Fruit fly (Drosophila melanogaster) Kc167 (cell line): ENCODE data around the gene CG6163.

Source experiments
- Myc ChIP-seq: fragments of >200 bp; optimal IDR thresholded peaks from 2 replicates; lab custom pipeline; 2017; ENCODE audit warnings: missing external identifiers
- Sin3A ChIP-seq: fragments of >200 bp; optimal IDR thresholded peaks from 2 replicates; lab custom pipeline; 2018; ENCODE audit warnings: missing external identifiers
- h ChIP-seq: fragments of >200 bp; optimal IDR thresholded peaks from 3 replicates; lab custom pipeline; 2018; ENCODE audit warnings: missing external identifiers
- insv ChIP-seq: fragments of >200 bp; optimal IDR thresholded peaks from 3 replicates; lab custom pipeline; 2018; ENCODE audit warnings: missing external identifiers
- psq ChIP-seq: fragments of >200 bp; optimal IDR thresholded peaks from 2 replicates; lab custom pipeline; 2017; ENCODE audit warnings: missing external identifiers
- ttk ChIP-seq: sonication (Bioruptor generic); optimal IDR thresholded peaks from 2 replicates; lab custom pipeline; 2017; ENCODE audit warnings: missing external identifiers

CG6163 gene

DNA sequence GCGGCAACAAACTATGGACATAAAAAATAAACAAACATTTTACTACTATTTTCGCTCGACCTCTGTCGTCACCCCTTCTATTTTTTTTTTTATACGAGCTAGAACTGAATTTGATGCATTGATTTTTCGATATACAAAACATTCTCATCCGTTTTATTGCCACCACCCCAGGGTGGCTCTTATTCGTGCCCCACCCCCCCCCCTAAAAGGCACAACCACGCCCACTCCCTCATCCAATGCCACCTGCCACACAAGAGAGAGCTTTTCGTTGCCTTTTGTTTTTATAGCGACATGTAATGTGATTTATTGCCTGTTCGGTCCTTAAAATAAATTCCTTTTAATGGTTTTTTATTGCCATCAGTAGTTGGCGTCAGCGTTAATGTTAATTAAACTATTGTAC lies 25.4 kb downstream of the CG6163 start:
- TF ChIP-seq h (lab: Kevin White, UChicago) (no peak), insv (lab: Kevin White, UChicago) (no peak), ttk (lab: Kevin White, UChicago) (no peak), Myc (no peak), Sin3A (lab: Kevin White, UChicago) (no peak), psq (lab: Kevin White, UChicago) (no peak)

DNA sequence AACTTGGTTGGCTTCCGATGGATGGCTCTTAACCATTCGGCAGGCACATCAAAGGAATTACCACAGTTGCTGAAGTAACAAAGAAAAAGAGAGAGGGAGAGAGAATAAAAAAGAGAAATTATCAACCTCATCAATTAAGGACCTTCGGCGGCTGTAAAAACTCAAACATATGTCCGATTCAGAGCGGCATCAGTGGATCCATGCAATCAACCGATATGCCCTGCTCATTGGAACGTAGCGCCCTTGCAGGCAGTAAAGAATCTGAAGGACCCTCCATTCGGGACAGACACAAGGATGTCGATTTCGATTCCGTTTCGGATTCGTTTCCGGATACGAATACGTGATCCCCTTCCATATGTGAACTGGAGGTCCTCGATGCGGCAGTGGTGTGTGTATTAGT lies 27.0 kb downstream of the CG6163 start:
- TF ChIP-seq ttk (lab: Kevin White, UChicago) (no peak), insv (lab: Kevin White, UChicago) (no peak), Myc (no peak), h (lab: Kevin White, UChicago) (no peak), psq (lab: Kevin White, UChicago) (no peak), Sin3A (lab: Kevin White, UChicago) (no peak)

DNA sequence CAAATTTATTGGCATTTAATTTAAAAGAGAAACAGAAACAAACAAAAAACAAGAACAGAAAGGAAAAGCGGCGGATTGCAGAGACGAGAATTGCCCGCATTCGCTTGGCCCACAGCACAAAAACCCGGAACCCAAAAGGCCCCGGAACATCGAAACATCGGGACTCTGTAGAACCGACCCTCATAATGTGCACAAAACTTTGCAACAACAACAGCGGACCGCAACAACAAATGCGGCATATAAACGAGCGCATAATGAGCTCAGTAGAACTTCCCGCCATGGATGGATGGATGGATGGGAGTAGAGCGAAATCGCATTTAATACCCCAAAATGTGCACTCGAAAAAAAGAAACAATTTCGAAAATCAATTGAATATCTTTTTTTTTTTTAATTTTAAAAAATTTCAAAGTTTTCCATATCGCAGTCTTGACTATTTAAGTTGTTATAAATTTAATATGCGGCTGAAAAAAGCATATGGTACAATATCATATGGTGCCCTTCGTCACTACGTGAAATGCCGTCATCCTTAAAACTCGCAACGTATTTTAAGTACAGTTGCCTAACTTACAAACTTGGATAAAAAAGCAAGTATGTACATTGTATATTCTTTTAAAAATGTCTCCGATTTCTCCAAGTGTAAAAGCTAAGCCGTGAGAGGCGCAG lies 28.5 kb downstream of the CG6163 start:
- no peak for TF ChIP-seq insv (lab: Kevin White, UChicago)
- TF ChIP-seq h (lab: Kevin White, UChicago), result no peak
- TF ChIP-seq Sin3A (lab: Kevin White, UChicago), result no peak
- no peak for TF ChIP-seq ttk (lab: Kevin White, UChicago)
- no peak for TF ChIP-seq psq (lab: Kevin White, UChicago)
- TF ChIP-seq Myc, result no peak

DNA sequence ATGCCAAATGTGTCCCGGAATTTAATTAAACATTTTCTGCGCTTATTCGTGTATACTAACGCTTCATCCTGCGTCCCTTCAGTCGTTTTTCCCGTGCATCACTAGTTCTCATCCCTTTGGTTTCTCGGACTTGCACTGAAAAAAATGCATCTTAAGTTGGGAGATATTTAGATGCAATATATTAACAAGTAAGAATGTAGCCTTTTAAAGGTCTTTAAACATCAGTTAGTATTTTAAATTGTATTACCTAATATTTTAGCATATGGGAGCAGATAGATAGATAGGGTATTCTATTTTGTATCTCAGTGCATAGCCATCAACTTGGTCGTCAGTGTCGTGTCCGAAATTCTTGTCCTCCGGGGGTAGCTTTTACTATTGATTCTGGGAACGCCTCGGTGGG lies 30.7 kb downstream of the CG6163 start:
- TF ChIP-seq Myc (no peak), ttk (lab: Kevin White, UChicago) (no peak), h (lab: Kevin White, UChicago) (no peak), insv (lab: Kevin White, UChicago) (no peak)

DNA sequence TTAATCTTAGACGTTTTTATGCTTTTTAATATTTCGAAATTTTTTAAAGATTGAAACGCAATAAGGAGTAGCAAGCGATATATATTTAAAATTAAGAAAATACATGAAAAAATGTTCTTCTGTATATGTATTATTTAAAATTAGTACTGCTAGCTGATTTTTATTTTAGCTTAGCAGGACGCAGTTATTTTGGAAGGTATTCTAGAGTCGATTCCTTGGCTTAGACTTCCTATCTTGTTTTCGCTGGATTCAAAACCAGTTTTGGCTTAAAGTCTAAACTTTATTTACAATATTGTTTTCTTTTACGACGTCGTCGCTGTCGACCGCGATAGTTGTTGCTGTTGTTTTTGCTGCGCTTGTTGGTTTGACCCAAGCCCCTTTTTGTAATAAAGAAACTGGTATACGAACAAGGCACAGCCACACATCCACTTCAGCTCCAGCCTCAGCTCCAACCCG lies 35.6 kb downstream of the CG6163 start:
- no peak for TF ChIP-seq h (lab: Kevin White, UChicago)
- TF ChIP-seq Sin3A (lab: Kevin White, UChicago), result no peak
- TF ChIP-seq Myc, result no peak
- no peak for TF ChIP-seq insv (lab: Kevin White, UChicago)
- no peak for TF ChIP-seq ttk (lab: Kevin White, UChicago)
- no peak for TF ChIP-seq psq (lab: Kevin White, UChicago)

- TF ChIP-seq insv (lab: Kevin White, UChicago) (no peak), ttk (lab: Kevin White, UChicago) (no peak), Sin3A (lab: Kevin White, UChicago) (no peak), psq (lab: Kevin White, UChicago) (no peak), h (lab: Kevin White, UChicago) (no peak), Myc (no peak)
Observed at dm6 chr3L:11328015-11328680, 36.5 kb downstream of the CG6163 start.

DNA sequence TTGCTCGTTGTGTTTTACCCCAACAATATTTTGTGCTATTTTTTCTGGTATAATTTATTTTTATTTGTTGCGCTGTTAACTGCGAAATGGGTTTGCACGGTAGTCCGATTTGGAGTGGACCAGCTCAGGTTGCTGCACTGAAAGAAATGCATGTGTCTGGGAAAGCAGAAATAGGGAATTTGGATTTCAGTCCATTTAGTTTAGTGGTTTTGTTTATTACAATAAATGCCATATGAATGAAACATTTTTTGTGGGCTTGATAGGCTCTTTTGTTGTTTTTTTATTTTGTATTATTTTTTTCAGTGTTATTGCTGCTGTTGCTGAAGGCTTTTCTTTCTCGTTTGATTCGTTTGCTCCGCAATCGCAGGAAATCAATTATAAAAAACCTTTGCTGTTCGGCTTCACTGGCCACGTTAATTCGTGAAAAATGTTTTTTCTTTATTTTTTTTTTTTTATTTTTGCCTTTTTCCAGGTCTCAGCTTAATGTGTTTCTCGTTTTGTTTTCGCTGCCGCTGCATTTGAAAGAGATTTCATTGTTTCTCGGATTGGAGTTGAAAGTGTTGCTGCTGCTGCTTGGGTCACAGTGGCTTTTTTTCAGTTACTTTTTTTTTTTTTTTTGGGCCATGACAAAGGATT lies 38.9 kb downstream of the CG6163 start:
- TF ChIP-seq psq (lab: Kevin White, UChicago) (no peak), insv (lab: Kevin White, UChicago) (no peak)

- TF ChIP-seq insv (lab: Kevin White, UChicago), result no peak
- TF ChIP-seq ttk (lab: Kevin White, UChicago), result no peak
- TF ChIP-seq h (lab: Kevin White, UChicago), result no peak
- no peak for TF ChIP-seq Myc
- TF ChIP-seq psq (lab: Kevin White, UChicago), result no peak
- TF ChIP-seq Sin3A (lab: Kevin White, UChicago), result no peak
Observed at dm6 chr3L:11324549-11325015, 40.1 kb downstream of the CG6163 start.

- TF ChIP-seq psq (lab: Kevin White, UChicago) (no peak), Myc (no peak), ttk (lab: Kevin White, UChicago) (no peak), Sin3A (lab: Kevin White, UChicago) (no peak), h (lab: Kevin White, UChicago) (no peak), insv (lab: Kevin White, UChicago) (no peak)
Observed at dm6 chr3L:11323896-11324278, 40.8 kb downstream of the CG6163 start.

- TF ChIP-seq psq (lab: Kevin White, UChicago) (no peak), Sin3A (lab: Kevin White, UChicago) (no peak), Myc (no peak), insv (lab: Kevin White, UChicago) (no peak), ttk (lab: Kevin White, UChicago) (no peak), h (lab: Kevin White, UChicago) (no peak)
Observed at dm6 chr3L:11323221-11323895, 41.3 kb downstream of the CG6163 start.
